Worm (Caenorhabditis elegans) whole organism, young adult: Measurements from ENCODE around the gene tyra-3.

Experiments used
- B0035.1 ChIP-seq: sonication (generic microtip); optimal IDR thresholded peaks from 2 replicates; lab custom pipeline; 2016; ENCODE audit warnings: missing genetic modification characterization, mild to moderate bottlenecking, missing compliant biosample characterization, missing genotype, missing genetic modification reagents
- B0261.1 ChIP-seq: sonication (generic microtip); optimal IDR thresholded peaks from 2 replicates; lab custom pipeline; 2016; ENCODE audit warnings: mild to moderate bottlenecking, missing genetic modification characterization, moderate library complexity, missing compliant biosample characterization
- C17E4.6 ChIP-seq: fragments of 200-800 bp; sonication (Bioruptor generic); IDR thresholded peaks from 2 replicates; pipeline ENCODE4 v1.3.6; 2022; ENCODE audit warnings: missing genetic modification reagents, missing genetic modification characterization, missing compliant biosample characterization
- F49E8.2 ChIP-seq: sonication (generic microtip); optimal IDR thresholded peaks from 3 replicates; lab custom pipeline; 2017; ENCODE audit warnings: missing genetic modification characterization, mild to moderate bottlenecking, missing compliant biosample characterization, antibody characterized with exemption, moderate library complexity; ENCODE audit not compliant: insufficient read depth
- F55B11.4 ChIP-seq: sonication (generic microtip); optimal IDR thresholded peaks from 2 replicates; lab custom pipeline; 2016; ENCODE audit warnings: missing compliant biosample characterization, missing genetic modification characterization, borderline replicate concordance; ENCODE audit not compliant: insufficient read depth
- K12H6.12 ChIP-seq: fragments of 200-800 bp; sonication (Bioruptor generic); optimal IDR thresholded peaks from 2 replicates; lab custom pipeline; 2018; ENCODE audit warnings: mild to moderate bottlenecking, missing genetic modification characterization, missing compliant biosample characterization
- Y56A3A.18 ChIP-seq: fragments of 200-800 bp; sonication (Bioruptor generic); IDR thresholded peaks from 2 replicates; pipeline ENCODE4 v1.3.6; 2022; ENCODE audit warnings: missing genetic modification reagents, missing genetic modification characterization, missing compliant biosample characterization
- bed-1 ChIP-seq: fragments of 200-800 bp; sonication (Bioruptor generic); IDR thresholded peaks from 2 replicates; pipeline ENCODE4 v1.3.6; 2022; ENCODE audit warnings: missing genetic modification reagents, missing genetic modification characterization, missing compliant biosample characterization
- cebp-1 ChIP-seq, 2 experiments: fragments of 200-800 bp in 1 of 2; sonication (Bioruptor generic) in 1 of 2; sonication (generic microtip) in 1 of 2; IDR thresholded peaks in 1 of 2; optimal IDR thresholded peaks in 1 of 2; 2 replicates each; pipeline versions ENCODE4 v1.3.6 to Lab custom; 2017 to 2022; ENCODE audit warnings: missing compliant biosample characterization in 2 of 2, missing genetic modification characterization in 2 of 2, mild to moderate bottlenecking in 1 of 2, missing genetic modification reagents in 1 of 2, moderate library complexity in 1 of 2
- ceh-27 ChIP-seq: fragments of 200-800 bp; sonication (Bioruptor generic); optimal IDR thresholded peaks from 2 replicates; lab custom pipeline; 2018; ENCODE audit warnings: mild to moderate bottlenecking, missing genetic modification characterization, moderate library complexity, missing compliant biosample characterization
- die-1 ChIP-seq: sonication (generic microtip); optimal IDR thresholded peaks from 2 replicates; lab custom pipeline; 2016; ENCODE audit warnings: missing genotype, mild to moderate bottlenecking, missing genetic modification characterization, missing compliant biosample characterization
- dpff-1 ChIP-seq: sonication (generic microtip); optimal IDR thresholded peaks from 2 replicates; lab custom pipeline; 2017; ENCODE audit warnings: mild to moderate bottlenecking, missing genetic modification characterization, missing compliant biosample characterization
- egl-18 ChIP-seq: fragments of 200-800 bp; sonication (Bioruptor generic); IDR thresholded peaks from 2 replicates; pipeline ENCODE4 v1.3.6; 2022; ENCODE audit warnings: missing genetic modification reagents, missing genetic modification characterization, missing compliant biosample characterization
- ets-4 ChIP-seq: fragments of 200-800 bp; sonication (Bioruptor generic); optimal IDR thresholded peaks from 2 replicates; lab custom pipeline; 2018; ENCODE audit warnings: mild to moderate bottlenecking, missing genetic modification characterization, missing compliant biosample characterization
- hmg-1.2 ChIP-seq: fragments of 200-800 bp; sonication (Bioruptor generic); IDR thresholded peaks from 2 replicates; pipeline ENCODE4 v1.3.6; 2022; ENCODE audit warnings: missing genetic modification reagents, missing genetic modification characterization, missing compliant biosample characterization
- lag-1 ChIP-seq: fragments of 200-800 bp; sonication (Bioruptor generic); IDR thresholded peaks from 2 replicates; pipeline ENCODE4 v1.3.6; 2022; ENCODE audit warnings: missing genetic modification reagents, missing genetic modification characterization, missing compliant biosample characterization
- let-607 ChIP-seq, 2 experiments: fragments of 200-800 bp in 1 of 2; sonication (Bioruptor generic) in 1 of 2; sonication (generic microtip) in 1 of 2; optimal IDR thresholded peaks; 2 replicates each; lab custom pipeline; 2016 to 2018; ENCODE audit warnings: mild to moderate bottlenecking in 2 of 2, missing compliant biosample characterization in 2 of 2, missing genetic modification characterization in 2 of 2, moderate library complexity in 2 of 2, missing genotype in 1 of 2
- lin-26 ChIP-seq: fragments of 200-800 bp; sonication (Bioruptor generic); IDR thresholded peaks from 2 replicates; pipeline ENCODE4 v1.3.6; 2022; ENCODE audit warnings: missing genetic modification reagents, missing genetic modification characterization, missing compliant biosample characterization
- lin-40 ChIP-seq: sonication (generic microtip); optimal IDR thresholded peaks from 2 replicates; lab custom pipeline; 2016; ENCODE audit warnings: missing genetic modification characterization, mild to moderate bottlenecking, missing compliant biosample characterization, missing genotype, missing genetic modification reagents
- lin-54 ChIP-seq: fragments of 200-800 bp; sonication (Bioruptor generic); optimal IDR thresholded peaks from 2 replicates; lab custom pipeline; 2018; ENCODE audit warnings: mild to moderate bottlenecking, missing genetic modification characterization, missing compliant biosample characterization
- madf-6 ChIP-seq: fragments of 200-800 bp; sonication (Bioruptor generic); IDR thresholded peaks from 2 replicates; pipeline ENCODE4 v1.3.6; 2022; ENCODE audit warnings: missing genetic modification reagents, missing genetic modification characterization, missing compliant biosample characterization
- mcd-1 ChIP-seq: fragments of 200-800 bp; sonication (Bioruptor generic); IDR thresholded peaks from 2 replicates; pipeline ENCODE4 v1.3.6; 2022; ENCODE audit warnings: missing genetic modification reagents, missing genetic modification characterization, missing compliant biosample characterization
- nfya-1 ChIP-seq: sonication (generic microtip); optimal IDR thresholded peaks from 2 replicates; lab custom pipeline; 2017; ENCODE audit warnings: antibody characterized with exemption, missing compliant biosample characterization, missing genetic modification characterization, borderline replicate concordance; ENCODE audit not compliant: insufficient read depth
- nfyb-1 ChIP-seq: fragments of 200-800 bp; sonication (Bioruptor generic); IDR thresholded peaks from 2 replicates; pipeline ENCODE4 v1.3.6; 2022; ENCODE audit warnings: missing genetic modification reagents, missing genetic modification characterization, missing compliant biosample characterization
- nhr-80 ChIP-seq: sonication (generic microtip); optimal IDR thresholded peaks from 2 replicates; lab custom pipeline; 2016; ENCODE audit warnings: missing genetic modification characterization, missing compliant biosample characterization
- nhr-90 ChIP-seq: sonication (generic microtip); optimal IDR thresholded peaks from 2 replicates; lab custom pipeline; 2016; ENCODE audit warnings: missing genotype, mild to moderate bottlenecking, missing genetic modification characterization, missing compliant biosample characterization
- rec-8 ChIP-seq, 2 experiments: sonication (generic microtip); optimal IDR thresholded peaks; 2 replicates each; lab custom pipeline; 2016; ENCODE audit warnings: mild to moderate bottlenecking in 2 of 2, missing genetic modification characterization in 2 of 2, missing genetic modification reagents in 2 of 2, missing genotype in 2 of 2, missing biosample characterization in 1 of 2, missing compliant biosample characterization in 1 of 2, moderate library complexity in 1 of 2
- rpc-1 ChIP-seq, 2 experiments: fragments of 150-350 bp in 1 of 2; sonication (generic microtip) in 1 of 2; optimal IDR thresholded peaks; 2 replicates each; lab custom pipeline; 2014 to 2018; ENCODE audit warnings: missing biosample characterization in 1 of 2, missing genetic modification characterization in 1 of 2, missing genetic modification reagents in 1 of 2, missing genotype in 1 of 2
- sea-2 ChIP-seq: fragments of 200-800 bp; sonication (Bioruptor generic); IDR thresholded peaks from 2 replicates; pipeline ENCODE4 v1.3.6; 2022; ENCODE audit warnings: missing genetic modification characterization, missing compliant biosample characterization
- snpc-1.1 ChIP-seq: sonication (generic microtip); optimal IDR thresholded peaks from 2 replicates; lab custom pipeline; 2017; ENCODE audit warnings: missing genetic modification characterization, mild to moderate bottlenecking, missing compliant biosample characterization, antibody characterized with exemption, moderate library complexity, missing genotype, missing genetic modification reagents; ENCODE audit not compliant: insufficient read depth
- somi-1 ChIP-seq: fragments of 200-800 bp; sonication (Bioruptor generic); optimal IDR thresholded peaks from 2 replicates; lab custom pipeline; 2018; ENCODE audit warnings: mild to moderate bottlenecking, missing genetic modification characterization, missing compliant biosample characterization
- tbp1 ChIP-seq: fragments of 200-800 bp; sonication (Bioruptor generic); optimal IDR thresholded peaks from 2 replicates; lab custom pipeline; 2018; ENCODE audit warnings: mild to moderate bottlenecking, missing genetic modification characterization, missing compliant biosample characterization
- unc-62 ChIP-seq: fragments of 150-350 bp; optimal IDR thresholded peaks from 2 replicates; lab custom pipeline; 2014; ENCODE audit warnings: missing biosample characterization, missing genetic modification reagents, missing genetic modification characterization
- zfh-2 ChIP-seq: fragments of 200-800 bp; sonication (Bioruptor generic); conservative IDR thresholded peaks from 2 replicates; pipeline ENCODE4 v1.3.6; 2022; ENCODE audit warnings: missing genetic modification reagents, missing genetic modification characterization, missing compliant biosample characterization
- ztf-22 ChIP-seq: fragments of 200-800 bp; sonication (Bioruptor generic); optimal IDR thresholded peaks from 2 replicates; lab custom pipeline; 2018; ENCODE audit warnings: mild to moderate bottlenecking, missing genetic modification characterization, moderate library complexity, missing compliant biosample characterization
- ztf-3 ChIP-seq: fragments of 200-800 bp; sonication (Bioruptor generic); optimal IDR thresholded peaks from 2 replicates; lab custom pipeline; 2018; ENCODE audit warnings: mild to moderate bottlenecking, missing genetic modification characterization, missing compliant biosample characterization

Gene tyra-3

DNA sequence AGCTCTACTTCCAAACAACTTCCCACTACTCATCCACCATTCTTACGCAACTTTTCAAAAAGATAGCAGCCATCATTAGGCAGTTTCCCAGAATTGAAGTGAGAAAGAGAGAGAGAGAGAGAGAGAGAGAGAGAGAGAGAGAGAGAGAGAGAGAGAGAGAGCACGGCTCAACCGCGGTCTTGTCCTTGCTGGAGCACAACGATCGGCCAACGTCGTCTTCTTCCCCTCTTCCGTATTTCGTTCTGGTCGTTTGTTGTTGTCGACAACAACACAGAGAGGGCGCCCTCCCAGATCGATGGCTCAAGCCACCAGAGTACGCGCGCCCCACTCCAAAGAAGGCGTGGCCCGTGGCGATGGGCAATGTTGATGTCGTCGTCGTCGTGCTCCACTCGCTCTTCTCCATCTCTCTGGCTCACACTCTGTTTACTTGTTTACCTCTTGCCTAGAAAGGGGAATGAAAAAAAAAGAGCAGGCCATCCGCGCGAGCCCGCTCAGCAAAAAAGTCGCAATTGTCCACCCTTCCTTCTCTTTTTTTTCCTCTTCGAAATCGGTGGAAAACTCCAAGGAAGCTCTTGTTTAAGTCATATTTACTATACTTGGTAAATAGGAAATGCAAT is 34.3 kb downstream of the tyra-3 start (continued):
- TF ChIP-seq ceh-27 (GFP tag; lab: Kevin White, UChicago) (peak; percentile 54), lag-1 (GFP tag; lab: Robert Waterston, UW) (no peak), B0035.1 (tag; lab: Kevin White, UChicago) (no peak), snpc-1.1 (tag; lab: Kevin White, UChicago) (no peak), F49E8.2 (tag; lab: Kevin White, UChicago) (no peak), nhr-90 (tag; lab: Kevin White, UChicago) (no peak), K12H6.12 (tag; lab: Kevin White, UChicago) (peak; percentile 62)

DNA sequence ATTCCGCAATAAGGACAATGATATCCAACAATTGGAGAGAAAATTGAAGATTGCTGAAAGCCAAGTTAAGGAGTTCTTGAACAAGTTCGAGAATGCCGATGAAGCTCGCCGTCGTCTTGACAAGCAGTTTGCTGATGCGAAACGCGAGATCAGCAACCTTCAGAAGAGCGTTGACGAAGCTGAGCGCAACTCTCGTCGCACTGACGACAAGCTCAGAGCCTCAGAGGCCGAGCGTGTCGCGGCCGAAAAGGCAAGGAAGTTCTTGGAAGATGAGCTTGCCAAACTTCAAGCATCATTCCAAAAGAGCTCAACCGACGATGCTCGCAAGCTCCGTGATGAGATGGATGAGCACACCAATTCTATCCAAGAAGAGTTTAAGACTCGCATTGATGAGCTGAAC is 38.5 kb downstream of the tyra-3 start:
- TF ChIP-seq sea-2 (GFP tag; lab: Robert Waterston, UW) (no peak), die-1 (tag; lab: Kevin White, UChicago) (no peak), zfh-2 (GFP tag; lab: Robert Waterston, UW) (peak; percentile 58), B0261.1 (tag; lab: Kevin White, UChicago) (no peak), lin-26 (GFP tag; lab: Robert Waterston, UW) (no peak), dpff-1 (tag; lab: Kevin White, UChicago) (no peak), somi-1 (GFP tag; lab: Kevin White, UChicago) (no peak), unc-62 (GFP tag; lab: Kevin White, UChicago) (no peak)

DNA sequence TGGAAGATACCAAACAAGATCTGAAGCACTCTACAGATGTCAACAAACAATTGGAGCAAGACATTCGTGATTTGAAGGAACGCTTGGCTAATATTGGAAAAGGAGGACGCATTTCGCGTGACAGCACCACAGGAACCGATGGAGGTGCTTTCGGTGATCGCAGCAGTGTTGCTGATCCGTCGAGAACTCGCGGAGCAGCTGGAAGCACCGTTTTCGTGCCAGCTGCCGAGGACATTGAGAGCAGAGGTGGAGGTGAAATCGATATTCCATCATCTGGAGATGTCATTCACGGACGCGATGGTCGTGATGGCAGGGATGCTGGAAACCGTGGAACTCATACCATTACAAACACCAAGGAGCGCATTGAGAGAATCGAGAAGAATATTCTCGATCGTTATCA is 39.8 kb downstream of the tyra-3 start:
- TF ChIP-seq lin-40 (tag; lab: Kevin White, UChicago): no peak
- TF ChIP-seq tbp1 (GFP tag; lab: Kevin White, UChicago): no peak
- TF ChIP-seq nhr-90 (tag; lab: Kevin White, UChicago): no peak
- TF ChIP-seq C17E4.6 (GFP tag; lab: Robert Waterston, UW): no peak
- TF ChIP-seq ztf-3 (GFP tag; lab: Kevin White, UChicago): no peak
- TF ChIP-seq zfh-2 (GFP tag; lab: Robert Waterston, UW): peak; percentile 59; the same call in 1 of the 2 replicates

DNA sequence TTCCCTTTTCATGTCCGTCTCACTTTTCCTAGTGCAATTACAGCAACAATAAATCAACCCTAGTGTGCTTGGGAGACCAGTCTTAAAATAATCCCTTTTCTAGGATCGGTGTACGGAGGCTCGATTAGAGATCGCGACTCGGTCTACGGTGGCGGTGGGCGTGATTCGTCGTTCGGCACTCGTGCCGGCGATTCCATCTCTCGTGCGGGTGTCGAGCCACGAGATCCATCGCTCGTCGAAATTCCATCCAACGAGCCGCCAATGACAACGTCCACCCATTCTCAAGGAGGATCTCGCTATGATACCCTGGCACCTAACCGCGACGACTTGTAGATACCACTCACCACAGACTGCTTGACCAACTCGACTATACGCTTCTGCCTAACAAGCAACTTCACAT is 44.7 kb downstream of the tyra-3 start:
- TF ChIP-seq ztf-22 (GFP tag; lab: Kevin White, UChicago): no peak
- TF ChIP-seq bed-1: 0 out of 2 replicates have a peak, but pooled peaks have one; percentile 4
- peak; percentile 82 for TF ChIP-seq zfh-2 (GFP tag; lab: Robert Waterston, UW)
- no peak for TF ChIP-seq ets-4 (GFP tag; lab: Kevin White, UChicago)

DNA sequence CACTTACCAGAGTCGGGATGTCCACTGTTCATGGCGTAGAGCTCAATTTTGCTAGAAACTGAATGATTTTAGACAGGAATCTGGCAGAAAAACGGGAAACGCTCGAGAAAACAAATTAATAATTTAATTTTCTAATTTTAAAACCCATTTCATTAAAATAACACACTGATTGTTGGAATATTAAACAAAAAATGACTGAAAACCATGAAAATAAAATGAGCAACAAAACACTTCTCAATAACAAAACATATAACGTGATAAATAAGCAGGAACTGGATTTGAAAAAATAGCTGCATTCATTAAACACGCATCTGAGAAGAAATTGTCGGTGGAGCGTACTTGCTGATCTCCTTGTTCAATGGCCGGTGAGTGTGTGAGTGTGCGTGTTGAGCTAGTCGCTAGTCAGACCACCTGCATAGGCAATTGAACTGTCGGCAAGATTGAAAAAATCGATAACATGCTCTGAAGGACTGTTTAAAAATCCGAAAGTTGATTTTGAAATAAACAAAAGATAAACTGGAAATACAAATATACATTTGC is 49.8 kb downstream of the tyra-3 start, which contains the start of gene ZC8.6:
Gene ZC8.6, minus strand, starts transcription at position 51 of the 540 bp plus-strand sequence.
- no peak for TF ChIP-seq nhr-90 (tag; lab: Kevin White, UChicago)
- TF ChIP-seq let-607 (tag; optimal IDR thresholded peaks at IDR 0.05; lab: Kevin White, UChicago): peak in 1 of 2 experiments; percentile 32
- TF ChIP-seq rec-8 (tag; optimal IDR thresholded peaks at IDR 0.05; lab: Kevin White, UChicago): no peak
- TF ChIP-seq egl-18 (GFP tag; lab: Robert Waterston, UW): no peak
- no peak for TF ChIP-seq rpc-1 (optimal IDR thresholded peaks at IDR 0.05; lab: Kevin White, UChicago)
- TF ChIP-seq rpc-1 (tag; optimal IDR thresholded peaks at IDR 0.05; lab: Kevin White, UChicago): no peak
- TF ChIP-seq nhr-80 (tag; lab: Kevin White, UChicago): peak; percentile 57
- no peak for TF ChIP-seq nfya-1 (tag; lab: Kevin White, UChicago)
- TF ChIP-seq K12H6.12 (tag; lab: Kevin White, UChicago): peak; percentile 32
- TF ChIP-seq nfyb-1 (GFP tag; lab: Robert Waterston, UW): no peak
- TF ChIP-seq zfh-2 (GFP tag; lab: Robert Waterston, UW): no peak
- TF ChIP-seq Y56A3A.18: no peak
- TF ChIP-seq ceh-27 (GFP tag; lab: Kevin White, UChicago): no peak
- peak; percentile 39; the same call in 1 of the 2 replicates for TF ChIP-seq hmg-1.2 (GFP tag; lab: Robert Waterston, UW)
- TF ChIP-seq F55B11.4 (tag; lab: Kevin White, UChicago): no peak
- no peak for TF ChIP-seq die-1 (tag; lab: Kevin White, UChicago)
- no peak for TF ChIP-seq snpc-1.1 (tag; lab: Kevin White, UChicago)
- no peak for TF ChIP-seq cebp-1 (GFP tag; IDR thresholded peaks at IDR 0.05; lab: Robert Waterston, UW)
- peak; percentile 31 for TF ChIP-seq cebp-1 (tag; optimal IDR thresholded peaks at IDR 0.05; lab: Kevin White, UChicago)
- TF ChIP-seq madf-6 (GFP tag; lab: Robert Waterston, UW): no peak
- peak; percentile 86 for TF ChIP-seq mcd-1 (GFP tag; lab: Robert Waterston, UW)
- TF ChIP-seq lin-54: no peak
